Worm (Caenorhabditis elegans) whole organism, midembryonic: ENCODE measurements around the gene M03A8.3.
A peak's percentile ranks its signal among the peaks of the same experiment; 100 is the strongest.

Source experiments
- T22C8.4 ChIP-seq: fragments of 200-800 bp; sonication (Bioruptor generic); IDR thresholded peaks from 2 replicates; pipeline ENCODE4 v1.3.6; 2022; ENCODE audit warnings: missing genetic modification characterization, missing compliant biosample characterization
- cog-1 ChIP-seq: sonication (generic microtip); optimal IDR thresholded peaks from 2 replicates; lab custom pipeline; 2016; ENCODE audit warnings: missing genetic modification characterization, missing compliant biosample characterization
- flt-1 ChIP-seq: fragments of 200-800 bp; sonication (Bioruptor generic); IDR thresholded peaks from 2 replicates; pipeline ENCODE4 v1.3.6; 2022; ENCODE audit warnings: missing genetic modification characterization, missing compliant biosample characterization
- klf-2 ChIP-seq: fragments of 200-800 bp; sonication (Bioruptor generic); conservative IDR thresholded peaks from 2 replicates; pipeline ENCODE4 v1.3.6; 2022; ENCODE audit warnings: missing genetic modification reagents, missing genetic modification characterization, missing compliant biosample characterization
- med-1 ChIP-seq: sonication (generic microtip); optimal IDR thresholded peaks from 2 replicates; lab custom pipeline; 2017; ENCODE audit warnings: missing genetic modification characterization, mild to moderate bottlenecking, missing compliant biosample characterization, antibody characterized with exemption, missing genetic modification reagents; ENCODE audit not compliant: insufficient read depth
- ref-1 ChIP-seq: fragments of 200-800 bp; sonication (Bioruptor generic); conservative IDR thresholded peaks from 2 replicates; pipeline ENCODE4 v1.3.6; 2022; ENCODE audit warnings: missing genetic modification reagents, missing genetic modification characterization, missing compliant biosample characterization
- tab-1 ChIP-seq: fragments of 200-800 bp; sonication (Bioruptor generic); IDR thresholded peaks from 2 replicates; pipeline ENCODE4 v1.3.6; 2022; ENCODE audit warnings: missing genetic modification characterization, missing compliant biosample characterization
- ztf-23 ChIP-seq: fragments of 200-800 bp; sonication (Bioruptor generic); IDR thresholded peaks from 2 replicates; pipeline ENCODE4 v1.3.6; 2022; ENCODE audit warnings: missing genetic modification reagents, missing genetic modification characterization, missing compliant biosample characterization
- ztf-29 ChIP-seq: fragments of 200-800 bp; sonication (Bioruptor generic); IDR thresholded peaks from 2 replicates; pipeline ENCODE4 v1.3.6; 2022; ENCODE audit warnings: missing genetic modification reagents, missing genetic modification characterization, missing compliant biosample characterization

The M03A8.3 gene

ce11 chrX:6790457-6790856, 9.4 kb upstream of the M03A8.3 start:
- TF ChIP-seq ref-1 (GFP tag; lab: Robert Waterston, UW): no peak
- no peak for TF ChIP-seq klf-2 (GFP tag; lab: Robert Waterston, UW)

DNA sequence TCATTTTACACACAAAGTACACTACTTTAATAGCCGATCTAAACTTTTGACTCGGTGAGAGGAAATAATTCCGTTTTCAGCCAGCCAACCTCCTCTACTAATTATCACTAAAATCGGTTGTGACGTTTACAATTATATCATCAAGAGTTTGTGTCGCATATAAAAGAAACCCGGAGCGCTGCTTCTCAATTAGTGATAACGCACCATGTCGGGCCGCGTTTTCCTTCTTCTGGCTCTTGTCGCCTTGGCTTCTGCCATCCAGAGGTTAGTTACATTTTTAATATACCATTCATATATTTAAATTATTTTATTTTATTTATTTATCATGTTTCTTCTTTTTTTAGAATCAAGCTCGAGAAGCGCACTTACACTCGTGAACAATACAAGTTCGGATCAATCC, 8.9 kb upstream of the M03A8.3 start, which contains the start of gene asp-3:
TSS of gene asp-3 (plus strand) at position 79 of the 400 bp plus-strand sequence.
- TF ChIP-seq ztf-29 (GFP tag; lab: Robert Waterston, UW) (no peak), ztf-23 (GFP tag; lab: Robert Waterston, UW) (no peak), tab-1 (GFP tag; lab: Robert Waterston, UW) (no peak), med-1 (no peak), ref-1 (GFP tag; lab: Robert Waterston, UW) (no peak), cog-1 (no peak)

ce11 chrX:6792281-6793003, 7.4 kb upstream of the M03A8.3 start:
- TF ChIP-seq med-1 (no peak), ztf-23 (GFP tag; lab: Robert Waterston, UW) (no peak), cog-1 (no peak), ztf-29 (GFP tag; lab: Robert Waterston, UW) (no peak), ref-1 (GFP tag; lab: Robert Waterston, UW) (no peak), tab-1 (GFP tag; lab: Robert Waterston, UW) (no peak), klf-2 (GFP tag; lab: Robert Waterston, UW) (no peak), flt-1 (no peak), T22C8.4 (no peak)

DNA sequence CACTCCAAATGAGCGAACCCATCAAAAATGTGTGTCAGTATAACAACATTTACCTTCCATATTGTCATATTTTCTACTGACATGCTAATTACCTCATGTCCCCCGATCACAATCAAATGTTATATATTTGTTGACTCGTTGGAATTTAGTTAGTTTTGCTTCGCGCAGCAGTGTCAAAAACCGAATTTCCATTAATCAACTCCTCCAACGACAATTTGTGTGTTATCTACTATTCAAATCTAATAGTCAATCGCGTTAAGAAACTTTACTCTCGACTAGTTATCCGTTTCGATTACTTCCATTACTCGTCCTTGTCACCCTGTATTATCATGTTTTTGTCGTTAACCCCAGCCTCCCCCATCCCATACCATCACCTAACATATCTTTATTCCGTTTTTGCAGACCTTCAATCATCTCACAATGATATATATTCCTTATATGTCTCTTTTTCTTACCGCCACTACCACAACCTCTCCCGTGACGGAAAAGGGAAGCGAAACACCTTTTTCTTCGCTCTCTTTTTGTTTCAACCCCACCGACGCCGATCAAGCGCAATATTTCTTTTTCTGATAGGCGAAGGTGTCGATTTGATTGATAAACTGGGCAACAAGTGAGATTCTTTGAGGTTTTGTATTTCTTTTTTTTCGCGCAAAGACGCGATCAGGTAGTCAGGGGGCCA, 3.9 kb upstream of the M03A8.3 start:
- no peak for TF ChIP-seq flt-1
- no peak for TF ChIP-seq tab-1 (GFP tag; lab: Robert Waterston, UW)
- no peak for TF ChIP-seq ztf-29 (GFP tag; lab: Robert Waterston, UW)
- no peak for TF ChIP-seq ztf-23 (GFP tag; lab: Robert Waterston, UW)
- no peak for TF ChIP-seq T22C8.4
- no peak for TF ChIP-seq ref-1 (GFP tag; lab: Robert Waterston, UW)

ce11 chrX:6801546-6801945, 1.7 kb downstream of the M03A8.3 start:
- TF ChIP-seq ztf-23 (GFP tag; lab: Robert Waterston, UW) (no peak), ztf-29 (GFP tag; lab: Robert Waterston, UW) (no peak), cog-1 (no peak)

DNA sequence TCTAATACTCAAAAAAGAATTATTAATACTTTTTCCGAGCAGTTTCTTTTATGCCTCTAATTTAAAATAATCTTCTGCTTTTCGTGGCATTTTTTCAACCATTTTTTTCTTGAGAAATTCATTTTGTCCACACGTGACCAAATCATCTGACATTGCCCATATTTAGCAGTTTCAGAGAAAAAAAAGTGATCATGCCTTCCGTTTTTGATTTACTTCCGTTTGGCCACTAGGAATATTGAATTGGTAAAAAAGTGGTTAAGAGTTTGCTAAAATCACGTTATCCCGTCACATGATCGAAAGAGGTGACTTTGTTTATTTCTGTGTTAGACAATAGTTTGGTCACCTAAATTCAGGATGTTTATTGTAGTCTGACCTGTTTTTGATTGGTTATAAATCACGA, 4.6 kb downstream of the M03A8.3 start:
- TF ChIP-seq cog-1 (no peak), flt-1 (no peak), klf-2 (GFP tag; lab: Robert Waterston, UW) (no peak), tab-1 (GFP tag; lab: Robert Waterston, UW) (no peak), ref-1 (GFP tag; lab: Robert Waterston, UW) (no peak), ztf-23 (GFP tag; lab: Robert Waterston, UW) (no peak), med-1 (no peak), T22C8.4 (no peak), ztf-29 (GFP tag; lab: Robert Waterston, UW) (no peak)

- TF ChIP-seq T22C8.4: no peak
- no peak for TF ChIP-seq klf-2 (GFP tag; lab: Robert Waterston, UW)
- TF ChIP-seq ztf-23 (GFP tag; lab: Robert Waterston, UW): no peak
- TF ChIP-seq ztf-29 (GFP tag; lab: Robert Waterston, UW): no peak
- no peak for TF ChIP-seq flt-1
- TF ChIP-seq tab-1 (GFP tag; lab: Robert Waterston, UW): no peak
- no peak for TF ChIP-seq cog-1
- TF ChIP-seq ref-1 (GFP tag; lab: Robert Waterston, UW): no peak
- no peak for TF ChIP-seq med-1
Measured at ce11 chrX:6804857-6805256, 5.0 kb downstream of the M03A8.3 start.

DNA sequence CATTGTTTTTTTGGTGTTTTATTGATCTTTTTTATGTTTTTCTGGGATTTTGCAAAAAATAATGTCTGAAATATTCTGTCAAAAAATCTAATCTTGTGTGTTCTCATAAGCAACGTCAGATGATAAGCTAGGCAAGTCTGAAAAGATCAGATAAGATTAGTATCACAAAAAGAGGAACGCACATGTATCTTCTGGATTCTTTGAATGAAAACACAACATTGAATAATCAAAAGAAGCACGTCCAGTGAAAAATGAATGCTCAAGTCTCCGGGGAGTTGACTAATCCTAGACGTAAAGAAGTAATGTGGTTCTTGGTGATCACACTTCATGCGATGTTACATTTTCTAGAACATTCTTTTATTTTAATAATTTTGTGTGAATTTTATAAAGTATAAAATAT, 5.6 kb downstream of the M03A8.3 start:
- TF ChIP-seq flt-1 (no peak), ztf-29 (GFP tag; lab: Robert Waterston, UW) (no peak), ref-1 (GFP tag; lab: Robert Waterston, UW) (no peak), med-1 (no peak), ztf-23 (GFP tag; lab: Robert Waterston, UW) (no peak), T22C8.4 (no peak), klf-2 (GFP tag; lab: Robert Waterston, UW) (no peak), cog-1 (no peak), tab-1 (GFP tag; lab: Robert Waterston, UW) (no peak)

- 0 out of 2 replicates have a peak, but pooled peaks have one; percentile 35 for TF ChIP-seq tab-1 (GFP tag; lab: Robert Waterston, UW)
- TF ChIP-seq ref-1 (GFP tag; lab: Robert Waterston, UW): no peak
- no peak for TF ChIP-seq T22C8.4
- no peak for TF ChIP-seq ztf-29 (GFP tag; lab: Robert Waterston, UW)
- no peak; the same call in 1 of the 2 replicates for TF ChIP-seq ztf-23 (GFP tag; lab: Robert Waterston, UW)
- TF ChIP-seq klf-2 (GFP tag; lab: Robert Waterston, UW): no peak
- no peak for TF ChIP-seq cog-1
Measured at ce11 chrX:6806463-6806862, 6.6 kb downstream of the M03A8.3 start, which contains the start of gene atg-2. TSS of gene atg-2 (plus strand) at chrX:6806763.

- TF ChIP-seq ztf-29 (GFP tag; lab: Robert Waterston, UW): no peak
- TF ChIP-seq tab-1 (GFP tag; lab: Robert Waterston, UW): no peak
- TF ChIP-seq ztf-23 (GFP tag; lab: Robert Waterston, UW): no peak
- TF ChIP-seq flt-1: no peak
- no peak for TF ChIP-seq T22C8.4
- no peak for TF ChIP-seq cog-1
- no peak for TF ChIP-seq ref-1 (GFP tag; lab: Robert Waterston, UW)
- no peak for TF ChIP-seq med-1
- TF ChIP-seq klf-2 (GFP tag; lab: Robert Waterston, UW): no peak
Measured at ce11 chrX:6807137-6807861, 7.4 kb downstream of the M03A8.3 start.
